Fruit fly (Drosophila melanogaster): Measurements from ENCODE around the gene CG4287.

The CG4287 gene

DNA sequence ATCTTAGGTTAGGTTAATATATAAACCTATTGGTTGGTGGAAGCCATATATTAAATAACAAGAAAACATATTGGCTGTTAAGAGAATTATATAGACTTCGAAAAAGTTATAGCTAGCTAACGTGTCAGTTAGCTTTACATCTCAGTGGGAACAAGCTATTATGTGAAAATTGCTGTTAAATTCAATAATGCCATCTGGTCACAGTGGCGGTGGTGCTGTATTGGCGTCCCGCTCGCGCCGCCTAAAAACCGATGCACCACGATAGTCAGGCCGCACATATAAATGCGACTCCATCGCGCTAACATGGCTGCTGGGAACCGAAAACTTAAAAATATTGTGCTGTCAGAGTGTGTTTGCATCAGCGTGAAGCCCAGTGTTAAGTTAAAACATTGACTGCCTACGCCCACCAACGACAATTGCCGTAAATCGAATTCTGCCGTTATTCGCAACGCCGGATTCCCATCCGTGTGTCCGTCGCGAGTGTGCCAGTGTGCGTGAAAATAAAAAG is 9.4 kb upstream of the CG4287 start, which contains the start of gene Hel89B (continued):
- TF ChIP-seq knrl (GFP tag; IDR thresholded peaks at IDR 0.05; ENCODE audit: partially characterized antibody) (no peak), CG10654 (GFP tag; optimal IDR thresholded peaks at IDR 0.05) (peak; percentile 65), ken (GFP tag; IDR thresholded peaks at IDR 0.05) (no peak), CG2116 (GFP tag; optimal IDR thresholded peaks at IDR 0.05) (peak; percentile 89), Mes4 (GFP tag; optimal IDR thresholded peaks at IDR 0.05) (peak; percentile 46), Camta (GFP tag; optimal IDR thresholded peaks at IDR 0.05) (peak; percentile 68), seq (GFP tag; IDR thresholded peaks at IDR 0.05) (no peak), CG11456 (GFP tag; IDR thresholded peaks at IDR 0.05) (no peak), CG9437 (GFP tag; optimal IDR thresholded peaks at IDR 0.05) (no peak), hth (optimal IDR thresholded peaks at IDR 0.05) (no peak), Stat92E (GFP tag; optimal IDR thresholded peaks at IDR 0.05) (no peak), CG12219 (GFP tag; optimal IDR thresholded peaks at IDR 0.05) (no peak), gro (GFP tag; optimal IDR thresholded peaks at IDR 0.05) (peak; percentile 51), Eip74EF (GFP tag; optimal IDR thresholded peaks at IDR 0.05) (no peak), CG7786 (GFP tag; optimal IDR thresholded peaks at IDR 0.05) (peak; percentile 65), tgo (GFP tag; IDR thresholded peaks at IDR 0.05) (no peak), CG32532 (GFP tag; IDR thresholded peaks at IDR 0.05) (no peak), CG12769 (tag; optimal IDR thresholded peaks at IDR 0.05) (peak; percentile 39), MESR4 (GFP tag; optimal IDR thresholded peaks at IDR 0.05) (peak; percentile 97), gt (GFP tag; IDR thresholded peaks at IDR 0.05) (no peak), CG4328 (GFP tag; optimal IDR thresholded peaks at IDR 0.05) (no peak), Dp (GFP tag; optimal IDR thresholded peaks at IDR 0.05) (no peak), bowl (GFP tag; IDR thresholded peaks at IDR 0.05) (no peak), CG6765 (GFP tag; optimal IDR thresholded peaks at IDR 0.05) (no peak), CG15514 (GFP tag; optimal IDR thresholded peaks at IDR 0.05) (peak; percentile 31), CG14667 (GFP tag; IDR thresholded peaks at IDR 0.05) (no peak), crc (GFP tag; optimal IDR thresholded peaks at IDR 0.05) (no peak), wek (GFP tag; optimal IDR thresholded peaks at IDR 0.05) (no peak), NFAT (GFP tag; IDR thresholded peaks at IDR 0.05) (no peak), btn (GFP tag; optimal IDR thresholded peaks at IDR 0.05) (no peak), stc (GFP tag; IDR thresholded peaks at IDR 0.05) (no peak), Rfx (GFP tag; IDR thresholded peaks at IDR 0.05) (no peak), al (GFP tag; IDR thresholded peaks at IDR 0.05) (no peak), nerfin-1 (tag; optimal IDR thresholded peaks at IDR 0.05) (peak; percentile 32), CG8281 (tag; optimal IDR thresholded peaks at IDR 0.05) (no peak), CG13296 (GFP tag; optimal IDR thresholded peaks at IDR 0.05) (no peak), rib (GFP tag; IDR thresholded peaks at IDR 0.05) (no peak), fu2 (GFP tag; optimal IDR thresholded peaks at IDR 0.05) (peak; percentile 34), Sry-δ (GFP tag; optimal IDR thresholded peaks at IDR 0.05) (peak; percentile 96), CG13624 (GFP tag; optimal IDR thresholded peaks at IDR 0.05) (peak; percentile 47), usp (GFP tag; optimal IDR thresholded peaks at IDR 0.05) (no peak), CG14710 (tag; optimal IDR thresholded peaks at IDR 0.05) (peak; percentile 90), CG3281 (GFP tag; optimal IDR thresholded peaks at IDR 0.05) (no peak), CrebB (tag; optimal IDR thresholded peaks at IDR 0.05) (no peak), bab2 (GFP tag; optimal IDR thresholded peaks at IDR 0.05) (peak; percentile 73), Meics (GFP tag; optimal IDR thresholded peaks at IDR 0.05) (peak; percentile 46), chn (GFP tag; optimal IDR thresholded peaks at IDR 0.05) (peak; percentile 45), Awh (GFP tag; IDR thresholded peaks at IDR 0.05) (no peak), Deaf1 (tag; optimal IDR thresholded peaks at IDR 0.05) (no peak), Pdp1 (GFP tag; optimal IDR thresholded peaks at IDR 0.05) (peak; percentile 58 to 62), E2f1 (GFP tag; IDR thresholded peaks at IDR 0.05) (no peak), fru (optimal IDR thresholded peaks at IDR 0.05) (no peak)
